Worm (Caenorhabditis elegans) whole organism, L4 larva: Measurements from ENCODE around the gene ugt-38.

Experiments used
- F37D6.2 ChIP-seq: sonication (generic microtip); optimal IDR thresholded peaks from 2 replicates; lab custom pipeline; 2016; ENCODE audit warnings: mild to moderate bottlenecking, missing genetic modification characterization, missing compliant biosample characterization
- Y5F2A.4 ChIP-seq: fragments of 200-800 bp; sonication (Bioruptor generic); optimal IDR thresholded peaks from 2 replicates; lab custom pipeline; 2018; ENCODE audit warnings: mild to moderate bottlenecking, missing genetic modification characterization, missing compliant biosample characterization
- arid-1 ChIP-seq: fragments of 200-800 bp; sonication (Bioruptor generic); conservative IDR thresholded peaks from 2 replicates; pipeline ENCODE4 v1.3.6; 2022; ENCODE audit warnings: missing genetic modification reagents, missing genetic modification characterization, missing compliant biosample characterization
- attf-4 ChIP-seq: sonication (generic microtip); optimal IDR thresholded peaks from 3 replicates; lab custom pipeline; 2017; ENCODE audit warnings: missing biosample characterization, missing genetic modification characterization
- dmd-8 ChIP-seq: fragments of 200-800 bp; sonication (Bioruptor generic); IDR thresholded peaks from 2 replicates; pipeline ENCODE4 v1.3.6; 2022; ENCODE audit warnings: missing genetic modification characterization, missing compliant biosample characterization
- gei-8 ChIP-seq: fragments of 200-800 bp; sonication (Bioruptor generic); optimal IDR thresholded peaks from 2 replicates; lab custom pipeline; 2018; ENCODE audit warnings: mild to moderate bottlenecking, missing genetic modification characterization, missing compliant biosample characterization
- hlh-30 ChIP-seq: sonication (generic microtip); optimal IDR thresholded peaks from 2 replicates; lab custom pipeline; 2017; ENCODE audit warnings: antibody characterized with exemption, mild to moderate bottlenecking, missing genetic modification characterization, missing compliant biosample characterization; ENCODE audit not compliant: insufficient read depth
- jun-1 ChIP-seq: fragments of 150-350 bp; optimal IDR thresholded peaks from 2 replicates; lab custom pipeline; 2014; ENCODE audit warnings: missing biosample characterization, missing genetic modification reagents, missing genetic modification characterization
- lin-13 ChIP-seq: fragments of 150-350 bp; optimal IDR thresholded peaks from 2 replicates; lab custom pipeline; 2014; ENCODE audit warnings: missing biosample characterization, missing genetic modification reagents, missing genetic modification characterization
- lin-15B ChIP-seq: fragments of 150-350 bp; sonication (generic microtip); optimal IDR thresholded peaks from 3 replicates; lab custom pipeline; 2014; ENCODE audit warnings: missing biosample characterization, missing genetic modification characterization
- nhr-41 ChIP-seq: fragments of 200-800 bp; sonication (Bioruptor generic); IDR thresholded peaks from 2 replicates; pipeline ENCODE4 v1.3.6; 2022; ENCODE audit warnings: missing genetic modification reagents, missing genetic modification characterization, missing compliant biosample characterization
- tag-97 ChIP-seq: fragments of 200-800 bp; sonication (Bioruptor generic); IDR thresholded peaks from 2 replicates; pipeline ENCODE4 v1.3.6; 2022; ENCODE audit warnings: missing genetic modification characterization, missing compliant biosample characterization
- tra-1 ChIP-seq: fragments of 200-800 bp; sonication (Bioruptor generic); IDR thresholded peaks from 2 replicates; pipeline ENCODE4 v1.3.6; 2022; ENCODE audit warnings: missing genetic modification reagents, missing genetic modification characterization, missing compliant biosample characterization
- zip-11 ChIP-seq: fragments of 200-800 bp; sonication (Bioruptor generic); IDR thresholded peaks from 2 replicates; pipeline ENCODE4 v1.3.6; 2022; ENCODE audit warnings: missing genetic modification characterization, missing compliant biosample characterization

DNA sequence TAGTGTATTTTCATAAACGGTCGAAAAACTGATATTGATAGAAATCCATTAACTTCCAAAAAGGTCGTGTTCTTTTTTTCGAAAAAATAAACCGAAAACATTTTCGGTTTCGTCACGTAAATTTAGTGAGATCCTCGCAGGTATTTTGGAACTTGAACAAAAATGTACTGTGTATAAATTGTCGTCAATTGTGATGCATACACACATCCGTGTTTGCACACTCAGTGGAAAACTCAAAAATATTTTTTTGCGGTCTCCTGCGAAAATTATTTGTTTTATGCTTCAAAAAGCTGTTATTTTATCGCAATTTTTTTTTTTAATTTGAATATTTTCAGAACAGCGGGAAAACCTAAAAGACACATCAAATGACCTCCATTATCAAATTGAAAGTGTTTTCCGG, 31.6 kb upstream of the ugt-38 start, which contains the start of gene cpsf-2:
- TF ChIP-seq attf-4 (tag; lab: Kevin White, UChicago), result no peak
- no peak for TF ChIP-seq zip-11 (GFP tag; lab: Robert Waterston, UW)
- TF ChIP-seq tra-1, result no peak
- TF ChIP-seq arid-1 (GFP tag; lab: Robert Waterston, UW), result no peak
- TF ChIP-seq hlh-30 (tag; lab: Kevin White, UChicago), result no peak
- no peak for TF ChIP-seq lin-13 (GFP tag; lab: Kevin White, UChicago)
- no peak for TF ChIP-seq lin-15B (tag; lab: Kevin White, UChicago)
- no peak for TF ChIP-seq gei-8 (GFP tag; lab: Kevin White, UChicago)
- TF ChIP-seq F37D6.2, result no peak
- TF ChIP-seq nhr-41 (GFP tag; lab: Robert Waterston, UW), result no peak
- TF ChIP-seq jun-1 (tag; lab: Kevin White, UChicago), result no peak
- no peak for TF ChIP-seq dmd-8 (GFP tag; lab: Robert Waterston, UW)
- no peak for TF ChIP-seq tag-97 (GFP tag; lab: Robert Waterston, UW)
- no peak for TF ChIP-seq Y5F2A.4 (GFP tag; lab: Kevin White, UChicago)
